Fruit fly (Drosophila melanogaster): ENCODE data around the gene Dad.

The Dad gene

DNA sequence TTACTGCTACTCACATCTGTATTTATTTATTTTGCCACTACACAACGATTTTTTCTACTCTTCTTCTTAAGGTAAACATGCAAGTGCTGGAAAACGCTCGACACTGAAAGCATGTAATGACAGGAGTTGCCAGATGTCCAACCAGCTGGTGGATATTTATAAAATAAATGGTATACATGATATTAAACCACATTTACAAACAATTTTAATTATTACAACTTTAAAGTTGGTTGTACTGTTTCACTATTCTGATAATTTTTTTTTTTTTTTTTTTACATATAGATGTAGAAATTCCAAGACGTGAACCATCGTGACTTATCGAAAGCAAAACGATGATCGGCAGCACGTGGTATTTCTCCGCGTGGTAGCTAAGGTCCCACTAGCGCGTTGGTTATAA lies 26.1 kb downstream of the Dad start, which contains the start of the genes Keap1 and kuk:
Gene Keap1, minus strand, starts transcription at position 87 of the 397 bp plus-strand sequence.
Gene kuk, plus strand, starts transcription at position 386 of the 397 bp plus-strand sequence.
- TF ChIP-seq Pif1A (GFP tag; optimal IDR thresholded peaks at IDR 0.05) (no peak), CG9948 (tag; optimal IDR thresholded peaks at IDR 0.05) (peak; percentile 7), CG8301 (tag; optimal IDR thresholded peaks at IDR 0.05) (no peak), CG32121 (GFP tag; IDR thresholded peaks at IDR 0.05) (no peak), CG15710 (tag; optimal IDR thresholded peaks at IDR 0.05) (peak; percentile 48), CG14655 (GFP tag; optimal IDR thresholded peaks at IDR 0.05) (peak; percentile 13), rn (GFP tag; IDR thresholded peaks at IDR 0.05) (0 out of 2 replicates have a peak, but pooled peaks have one; percentile 16), CG8159 (tag; optimal IDR thresholded peaks at IDR 0.05) (peak; percentile 17), CG17806 (tag; optimal IDR thresholded peaks at IDR 0.05) (no peak), CG4496 (GFP tag; IDR thresholded peaks at IDR 0.05) (peak; percentile 69; the same call in 2 of the 3 replicates), Pif1B (GFP tag; optimal IDR thresholded peaks at IDR 0.05) (no peak), CG13204 (GFP tag; optimal IDR thresholded peaks at IDR 0.05) (no peak), fd96Ca (GFP tag; IDR thresholded peaks at IDR 0.05) (no peak), CG12605 (GFP tag; IDR thresholded peaks at IDR 0.05) (no peak), EcR (GFP tag; optimal IDR thresholded peaks at IDR 0.05) (no peak), CG34367 (tag; optimal IDR thresholded peaks at IDR 0.05) (no peak), Ets98B (GFP tag; IDR thresholded peaks at IDR 0.05) (peak; percentile 22; the same call in 1 of the 2 replicates), CG10348 (GFP tag; IDR thresholded peaks at IDR 0.05) (no peak), D1 (tag; optimal IDR thresholded peaks at IDR 0.05) (no peak), gl (tag; optimal IDR thresholded peaks at IDR 0.05) (no peak), Snoo (tag; optimal IDR thresholded peaks at IDR 0.05) (peak; percentile 3)

DNA sequence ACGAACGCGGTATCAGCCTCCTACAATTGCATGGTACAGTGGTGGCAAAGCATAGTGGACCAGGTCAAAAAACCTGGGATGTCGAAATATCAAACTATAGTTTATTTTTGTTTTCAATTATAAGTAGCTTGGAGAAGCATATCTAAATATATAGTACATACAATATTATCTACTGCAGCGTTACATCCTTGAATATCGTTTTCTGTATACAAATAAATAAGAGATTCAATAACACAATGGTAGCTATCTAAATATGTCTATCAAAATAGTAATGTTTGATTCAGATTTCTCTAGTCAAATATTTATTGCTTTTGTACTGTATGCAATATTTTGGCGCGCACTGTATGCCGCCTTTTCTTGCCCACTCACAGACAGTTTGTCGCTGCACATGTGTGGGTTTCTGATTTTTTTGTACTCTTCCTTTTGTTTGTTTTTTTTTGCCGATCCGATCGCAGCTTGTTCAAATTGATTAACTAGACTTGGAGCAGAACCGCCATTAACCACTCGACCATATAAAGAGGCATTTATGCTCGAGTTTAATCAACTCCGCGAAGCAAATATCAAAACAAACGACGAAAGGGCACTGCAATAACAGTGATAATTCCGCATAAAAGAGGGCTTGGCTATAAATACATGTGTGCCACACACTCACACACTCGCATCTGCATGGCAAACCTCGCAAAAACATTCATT lies 27.0 kb downstream of the Dad start:
- TF ChIP-seq CG8159 (tag; optimal IDR thresholded peaks at IDR 0.05) (peak; percentile 98), CG34367 (tag; optimal IDR thresholded peaks at IDR 0.05) (peak; percentile 96), CG9948 (tag; optimal IDR thresholded peaks at IDR 0.05) (peak; percentile 97), Pif1B (GFP tag; optimal IDR thresholded peaks at IDR 0.05) (peak; percentile 95), Pif1A (GFP tag; optimal IDR thresholded peaks at IDR 0.05) (peak; percentile 98), gl (tag; optimal IDR thresholded peaks at IDR 0.05) (peak; percentile 89), CG12605 (GFP tag; IDR thresholded peaks at IDR 0.05) (peak; percentile 90), fd96Ca (GFP tag; IDR thresholded peaks at IDR 0.05) (peak; percentile 88), Snoo (tag; optimal IDR thresholded peaks at IDR 0.05) (peak; percentile 97), Ets98B (GFP tag; IDR thresholded peaks at IDR 0.05) (peak; percentile 94), CG4496 (GFP tag; IDR thresholded peaks at IDR 0.05) (peak; percentile 96), rn (GFP tag; IDR thresholded peaks at IDR 0.05) (peak; percentile 92), CG8301 (tag; optimal IDR thresholded peaks at IDR 0.05) (peak; percentile 98), D1 (tag; optimal IDR thresholded peaks at IDR 0.05) (peak; percentile 99), CG13204 (GFP tag; optimal IDR thresholded peaks at IDR 0.05) (peak; percentile 94), EcR (GFP tag; optimal IDR thresholded peaks at IDR 0.05) (peak; percentile 92), CG15710 (tag; optimal IDR thresholded peaks at IDR 0.05) (peak; percentile 97), CG32121 (GFP tag; IDR thresholded peaks at IDR 0.05) (peak; percentile 96), CG10348 (GFP tag; IDR thresholded peaks at IDR 0.05) (peak; percentile 74), CG17806 (tag; optimal IDR thresholded peaks at IDR 0.05) (peak; percentile 97), CG14655 (GFP tag; optimal IDR thresholded peaks at IDR 0.05) (peak; percentile 99)

DNA sequence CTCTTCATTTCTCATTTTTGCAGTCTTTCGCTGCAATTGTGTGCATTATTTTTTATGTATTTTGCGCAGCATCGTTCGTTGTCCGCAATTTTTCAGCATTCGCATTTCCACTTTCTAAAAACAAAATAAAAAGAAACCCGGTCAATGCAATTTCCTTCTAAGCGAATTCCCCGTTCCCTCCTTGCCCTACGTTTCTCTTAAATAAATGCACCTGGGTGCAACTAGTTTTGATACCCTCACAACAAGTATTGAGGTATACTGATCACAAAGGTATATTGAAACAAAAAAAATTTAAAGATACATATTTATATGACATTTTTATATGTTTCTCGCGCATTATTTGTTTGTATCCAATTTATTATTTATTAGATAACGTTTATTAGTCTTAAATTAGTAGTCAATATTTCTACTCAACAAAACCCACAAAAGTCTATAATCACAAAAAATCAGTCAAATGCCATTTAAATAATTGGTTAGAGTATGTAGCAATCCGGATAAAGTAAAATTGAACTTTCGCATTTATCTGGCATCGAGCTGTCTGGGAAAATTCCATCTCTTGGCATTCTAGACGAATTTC lies 27.6 kb downstream of the Dad start:
- TF ChIP-seq CG8301 (tag; optimal IDR thresholded peaks at IDR 0.05): peak; percentile 91
- peak; percentile 71 for TF ChIP-seq Pif1B (GFP tag; optimal IDR thresholded peaks at IDR 0.05)
- no peak for TF ChIP-seq rn (GFP tag; IDR thresholded peaks at IDR 0.05)
- TF ChIP-seq Pif1A (GFP tag; optimal IDR thresholded peaks at IDR 0.05): no peak
- no peak for TF ChIP-seq CG14655 (GFP tag; optimal IDR thresholded peaks at IDR 0.05)
- TF ChIP-seq CG10348 (GFP tag; IDR thresholded peaks at IDR 0.05): 0 out of 2 replicates have a peak, but pooled peaks have one; percentile 46
- peak; percentile 85 for TF ChIP-seq CG8159 (tag; optimal IDR thresholded peaks at IDR 0.05)
- TF ChIP-seq CG34367 (tag; optimal IDR thresholded peaks at IDR 0.05): peak; percentile 53
- peak; percentile 35; the same call in 1 of the 3 replicates for TF ChIP-seq fd96Ca (GFP tag; IDR thresholded peaks at IDR 0.05)
- TF ChIP-seq Ets98B (GFP tag; IDR thresholded peaks at IDR 0.05): no peak; the same call in none of the 2 replicates
- peak; percentile 73 for TF ChIP-seq CG17806 (tag; optimal IDR thresholded peaks at IDR 0.05)
- TF ChIP-seq CG13204 (GFP tag; optimal IDR thresholded peaks at IDR 0.05): no peak
- peak; percentile 84 for TF ChIP-seq CG15710 (tag; optimal IDR thresholded peaks at IDR 0.05)
- peak; percentile 58; the same call in 1 of the 2 replicates for TF ChIP-seq CG12605 (GFP tag; IDR thresholded peaks at IDR 0.05)
- TF ChIP-seq CG4496 (GFP tag; IDR thresholded peaks at IDR 0.05): peak; percentile 56; the same call in 2 of the 3 replicates
- peak; percentile 39 for TF ChIP-seq EcR (GFP tag; optimal IDR thresholded peaks at IDR 0.05)
- no peak for TF ChIP-seq gl (tag; optimal IDR thresholded peaks at IDR 0.05)
- no peak for TF ChIP-seq D1 (tag; optimal IDR thresholded peaks at IDR 0.05)
- no peak for TF ChIP-seq Snoo (tag; optimal IDR thresholded peaks at IDR 0.05)
- peak; percentile 80 for TF ChIP-seq CG9948 (tag; optimal IDR thresholded peaks at IDR 0.05)
- TF ChIP-seq CG32121 (GFP tag; IDR thresholded peaks at IDR 0.05): peak; percentile 88; the same call in 1 of the 2 replicates

DNA sequence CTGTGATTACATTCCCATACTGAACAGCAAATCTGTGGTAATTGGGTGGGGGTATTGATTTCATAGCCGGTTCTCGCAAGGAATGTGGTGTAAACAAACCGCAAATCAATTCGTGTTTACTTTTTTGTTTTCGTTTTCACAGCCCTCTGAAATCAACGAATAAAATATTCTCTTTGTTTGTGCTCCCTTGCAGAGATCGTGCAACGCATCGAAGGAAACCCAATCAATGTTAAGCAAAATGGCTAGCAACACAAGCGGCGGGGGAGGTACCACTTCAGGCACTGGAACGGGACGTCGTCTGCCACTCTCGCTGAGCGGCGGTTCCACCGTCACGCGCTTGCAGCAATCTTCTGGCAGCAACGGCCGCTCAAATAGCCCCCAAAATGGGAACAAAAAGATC lies 28.7 kb downstream of the Dad start:
- TF ChIP-seq EcR (GFP tag; optimal IDR thresholded peaks at IDR 0.05) (peak; percentile 4), CG4496 (GFP tag; IDR thresholded peaks at IDR 0.05) (no peak)

All from whole organism, pupa.